Fruit fly (Drosophila melanogaster): ENCODE results near the gene GMF.
A peak's percentile ranks its signal among the peaks of the same experiment; 100 is the strongest.

Gene GMF

dm6 chr2L:16329102-16329520 lies 26.4 kb upstream of the GMF start, which contains the start of gene mRpL4 (continued):
- no peak for TF ChIP-seq h (optimal IDR thresholded peaks at IDR 0.05)
- TF ChIP-seq Vsx1 (GFP tag; optimal IDR thresholded peaks at IDR 0.05) = no peak
- TF ChIP-seq CG4820 (GFP tag; optimal IDR thresholded peaks at IDR 0.05) = peak; percentile 61
- TF ChIP-seq ap (GFP tag; IDR thresholded peaks at IDR 0.05) = no peak
- no peak for TF ChIP-seq CG31365 (tag; optimal IDR thresholded peaks at IDR 0.05)
- TF ChIP-seq Rx (GFP tag; IDR thresholded peaks at IDR 0.05) = peak; percentile 66
- no peak for TF ChIP-seq CG8478 (optimal IDR thresholded peaks at IDR 0.05)
- TF ChIP-seq pnt (GFP tag; optimal IDR thresholded peaks at IDR 0.05) = peak; percentile 75
- no peak for TF ChIP-seq CG10565 (GFP tag; optimal IDR thresholded peaks at IDR 0.05)
- TF ChIP-seq p53 (GFP tag; optimal IDR thresholded peaks at IDR 0.05) = peak; percentile 70
- peak; percentile 85 for TF ChIP-seq zfh2 (GFP tag; optimal IDR thresholded peaks at IDR 0.05)
- TF ChIP-seq B-H1 (GFP tag; IDR thresholded peaks at IDR 0.05) = peak; percentile 35; the same call in 1 of the 3 replicates
- peak; percentile 70 for TF ChIP-seq Ets97D (GFP tag; optimal IDR thresholded peaks at IDR 0.05)
- no peak for TF ChIP-seq CG7839 (tag; optimal IDR thresholded peaks at IDR 0.05)
- peak; percentile 46 for TF ChIP-seq CG18764 (GFP tag; optimal IDR thresholded peaks at IDR 0.05)
- no peak for TF ChIP-seq pan (optimal IDR thresholded peaks at IDR 0.05)
- peak in 1 of 2 experiments; percentile 85 for TF ChIP-seq pan (GFP tag; optimal IDR thresholded peaks at IDR 0.05 in 1 of 2, IDR thresholded peaks at IDR 0.05 in 1 of 2)
- TF ChIP-seq bigmax (GFP tag; optimal IDR thresholded peaks at IDR 0.05) = no peak
- TF ChIP-seq Xrp1 (GFP tag; IDR thresholded peaks at IDR 0.05) = peak; percentile 74
- peak; percentile 99 for TF ChIP-seq ato (GFP tag; IDR thresholded peaks at IDR 0.05; ENCODE audit: partially characterized antibody)
- TF ChIP-seq bab2 (GFP tag; optimal IDR thresholded peaks at IDR 0.05) = peak; percentile 70
- no peak for TF ChIP-seq ATbp (GFP tag; optimal IDR thresholded peaks at IDR 0.05)
- no peak for TF ChIP-seq seq (GFP tag; IDR thresholded peaks at IDR 0.05)
- peak; percentile 75 for TF ChIP-seq pho (GFP tag; optimal IDR thresholded peaks at IDR 0.05)
- TF ChIP-seq CG13123 (GFP tag; optimal IDR thresholded peaks at IDR 0.05) = peak; percentile 59
- peak; percentile 68 for TF ChIP-seq ems (GFP tag; optimal IDR thresholded peaks at IDR 0.05)
- peak; percentile 69 for TF ChIP-seq CG13624 (GFP tag; optimal IDR thresholded peaks at IDR 0.05)
- no peak for TF ChIP-seq CG6854 (GFP tag; optimal IDR thresholded peaks at IDR 0.05)
- peak; percentile 2 for TF ChIP-seq grn (GFP tag; optimal IDR thresholded peaks at IDR 0.05)
- TF ChIP-seq trh (GFP tag; optimal IDR thresholded peaks at IDR 0.05) = peak; percentile 54
- peak; percentile 84 for TF ChIP-seq trem (tag; optimal IDR thresholded peaks at IDR 0.05)
- TF ChIP-seq CG6813 (GFP tag; optimal IDR thresholded peaks at IDR 0.05) = peak; percentile 12
- no peak for TF ChIP-seq CkIIα-i1 (GFP tag; IDR thresholded peaks at IDR 0.05)
- peak; percentile 18 for TF ChIP-seq gfzf (GFP tag; optimal IDR thresholded peaks at IDR 0.05)
- no peak for TF ChIP-seq lov (optimal IDR thresholded peaks at IDR 0.05)
- TF ChIP-seq lov (GFP tag; IDR thresholded peaks at IDR 0.05) = peak; percentile 58; the same call in 1 of the 3 replicates
- TF ChIP-seq CG12659 (GFP tag; optimal IDR thresholded peaks at IDR 0.05) = peak; percentile 80
- TF ChIP-seq lilli (GFP tag; optimal IDR thresholded peaks at IDR 0.05) = peak; percentile 87
- TF ChIP-seq tll (GFP tag; optimal IDR thresholded peaks at IDR 0.05) = peak in 1 of 2 experiments; percentile 13
- TF ChIP-seq scrt (GFP tag; optimal IDR thresholded peaks at IDR 0.05) = no peak
- peak; percentile 74 for TF ChIP-seq CG9876 (GFP tag; optimal IDR thresholded peaks at IDR 0.05)
- TF ChIP-seq nau (GFP tag; optimal IDR thresholded peaks at IDR 0.05) = no peak
- peak; percentile 69; the same call in 2 of the 3 replicates for TF ChIP-seq CG17361 (GFP tag; IDR thresholded peaks at IDR 0.05)
- peak; percentile 68 for TF ChIP-seq Atf3 (GFP tag; optimal IDR thresholded peaks at IDR 0.05)
- TF ChIP-seq CG15073 (GFP tag; optimal IDR thresholded peaks at IDR 0.05) = peak; percentile 36
- TF ChIP-seq CG1792 (GFP tag; optimal IDR thresholded peaks at IDR 0.05) = no peak
- peak; percentile 33 for TF ChIP-seq fd102C (GFP tag; optimal IDR thresholded peaks at IDR 0.05)
- TF ChIP-seq ab (GFP tag; optimal IDR thresholded peaks at IDR 0.05) = peak; percentile 47
- peak; percentile 32 for TF ChIP-seq Elba2 (GFP tag; optimal IDR thresholded peaks at IDR 0.05)
- peak; percentile 8 for TF ChIP-seq CG7987 (GFP tag; optimal IDR thresholded peaks at IDR 0.05)
- peak; percentile 74 for TF ChIP-seq CG30020 (tag; optimal IDR thresholded peaks at IDR 0.05)
- TF ChIP-seq CG6175 (GFP tag; IDR thresholded peaks at IDR 0.05) = 0 out of 3 replicates have a peak, but pooled peaks have one; percentile 29

Data from whole organism, embryonic.